Worm (Caenorhabditis elegans) whole organism, L1 larva: ENCODE data around the gene EEED8.14.

Experiments
- C04F5.9 ChIP-seq: sonication (generic microtip); optimal IDR thresholded peaks from 2 replicates; lab custom pipeline; 2016; ENCODE audit warnings: missing genetic modification characterization, missing compliant biosample characterization
- C16A3.4 ChIP-seq: fragments of 150-350 bp; optimal IDR thresholded peaks from 2 replicates; lab custom pipeline; 2014; ENCODE audit warnings: missing biosample characterization, missing genetic modification characterization
- C34B4.2 ChIP-seq: sonication (generic microtip); optimal IDR thresholded peaks from 2 replicates; lab custom pipeline; 2017; ENCODE audit warnings: mild to moderate bottlenecking, missing genetic modification characterization, missing compliant biosample characterization
- F16B12.6 ChIP-seq: fragments of 150-350 bp; optimal IDR thresholded peaks from 2 replicates; lab custom pipeline; 2014; ENCODE audit warnings: missing biosample characterization, missing genetic modification characterization
- Y116A8C.19 ChIP-seq: sonication (generic microtip); optimal IDR thresholded peaks from 2 replicates; lab custom pipeline; 2016; ENCODE audit warnings: missing compliant biosample characterization, missing genetic modification characterization, borderline replicate concordance
- aha-1 ChIP-seq: fragments of 150-350 bp; optimal IDR thresholded peaks from 2 replicates; lab custom pipeline; 2014; ENCODE audit warnings: missing biosample characterization, missing genetic modification characterization
- alr-1 ChIP-seq: fragments of 200-800 bp; sonication (Bioruptor generic); optimal IDR thresholded peaks from 2 replicates; lab custom pipeline; 2018; ENCODE audit warnings: borderline replicate concordance, mild to moderate bottlenecking, missing genetic modification characterization, missing compliant biosample characterization
- aly-2 ChIP-seq: fragments of 150-350 bp; optimal IDR thresholded peaks from 2 replicates; lab custom pipeline; 2014; ENCODE audit warnings: missing biosample characterization, missing genetic modification characterization
- ama-1 ChIP-seq: fragments of 150-350 bp; optimal IDR thresholded peaks from 2 replicates; lab custom pipeline; 2014
- blmp-1 ChIP-seq: fragments of 150-350 bp; optimal IDR thresholded peaks from 2 replicates; lab custom pipeline; 2014; ENCODE audit warnings: missing biosample characterization, missing genetic modification characterization
- ceh-63 ChIP-seq: fragments of 200-800 bp; sonication (Bioruptor generic); optimal IDR thresholded peaks from 2 replicates; lab custom pipeline; 2018; ENCODE audit warnings: mild to moderate bottlenecking, missing genetic modification characterization, missing compliant biosample characterization
- ceh-82 ChIP-seq, 3 experiments: fragments of 150-350 bp in 1 of 3; sonication (generic microtip) in 2 of 3; optimal IDR thresholded peaks; 2 replicates each; lab custom pipeline; 2014 to 2017; ENCODE audit warnings: missing biosample characterization in 3 of 3, missing genetic modification characterization in 3 of 3
- ceh-88 ChIP-seq: fragments of 200-800 bp; sonication (Bioruptor generic); IDR thresholded peaks from 2 replicates; pipeline ENCODE4 v1.3.6; 2022; ENCODE audit warnings: missing genetic modification characterization, missing compliant biosample characterization
- ceh-90 ChIP-seq: sonication (generic microtip); optimal IDR thresholded peaks from 2 replicates; lab custom pipeline; 2016; ENCODE audit warnings: missing genetic modification characterization, missing compliant biosample characterization
- ces-1 ChIP-seq: fragments of 150-350 bp; optimal IDR thresholded peaks from 2 replicates; lab custom pipeline; 2014; ENCODE audit warnings: missing biosample characterization, missing genetic modification reagents, missing genetic modification characterization
- dpl-1 ChIP-seq, 3 experiments: fragments of 150-350 bp in 2 of 3; sonication (generic microtip) in 1 of 3; optimal IDR thresholded peaks; 2 replicates each; lab custom pipeline; 2014 to 2017; ENCODE audit warnings: missing biosample characterization in 3 of 3, missing genetic modification characterization in 3 of 3, missing genetic modification reagents in 3 of 3
- dsc-1 ChIP-seq: sonication (generic microtip); optimal IDR thresholded peaks from 2 replicates; lab custom pipeline; 2016; ENCODE audit warnings: mild to moderate bottlenecking, missing genetic modification characterization, missing compliant biosample characterization
- efl-3 ChIP-seq: fragments of 200-800 bp; sonication (Bioruptor generic); optimal IDR thresholded peaks from 2 replicates; lab custom pipeline; 2018; ENCODE audit warnings: mild to moderate bottlenecking, missing genetic modification characterization, missing compliant biosample characterization
- egl-13 ChIP-seq: sonication (generic microtip); optimal IDR thresholded peaks from 2 replicates; lab custom pipeline; 2016; ENCODE audit warnings: missing genotype, missing genetic modification reagents, missing genetic modification characterization, missing compliant biosample characterization
- egl-27 ChIP-seq, 2 experiments: fragments of 150-350 bp in 1 of 2; sonication (generic microtip); optimal IDR thresholded peaks; 3 replicates each; lab custom pipeline; 2017 to 2018; ENCODE audit warnings: missing biosample characterization in 2 of 2, missing genetic modification characterization in 2 of 2, missing genetic modification reagents in 2 of 2
- ets-5 ChIP-seq: fragments of 200-800 bp; sonication (Bioruptor generic); IDR thresholded peaks from 2 replicates; pipeline ENCODE4 v1.3.6; 2022; ENCODE audit warnings: missing genetic modification characterization, missing compliant biosample characterization
- fkh-10 ChIP-seq: sonication (generic microtip); optimal IDR thresholded peaks from 2 replicates; lab custom pipeline; 2017; ENCODE audit warnings: missing biosample characterization, missing genetic modification reagents, missing genetic modification characterization
- fos-1 ChIP-seq: fragments of 150-350 bp; optimal IDR thresholded peaks from 2 replicates; lab custom pipeline; 2014; ENCODE audit warnings: missing biosample characterization, missing genetic modification characterization
- grh-1 ChIP-seq: fragments of 200-800 bp; sonication (Bioruptor generic); IDR thresholded peaks from 2 replicates; pipeline ENCODE4 v1.3.6; 2022; ENCODE audit warnings: missing genetic modification reagents, missing genetic modification characterization, missing compliant biosample characterization
- hlh-17 ChIP-seq: fragments of 200-800 bp; sonication (Bioruptor generic); optimal IDR thresholded peaks from 2 replicates; lab custom pipeline; 2018; ENCODE audit warnings: missing genetic modification characterization, mild to moderate bottlenecking, missing compliant biosample characterization, moderate library complexity, borderline replicate concordance
- hpl-2 ChIP-seq: fragments of 150-350 bp; optimal IDR thresholded peaks from 2 replicates; lab custom pipeline; 2014; ENCODE audit warnings: missing biosample characterization, missing genetic modification reagents, missing genetic modification characterization
- lin-13 ChIP-seq: fragments of 150-350 bp; optimal IDR thresholded peaks from 2 replicates; lab custom pipeline; 2014; ENCODE audit warnings: missing biosample characterization, missing genetic modification reagents, missing genetic modification characterization
- lin-14 ChIP-seq: fragments of 200-800 bp; sonication (Bioruptor generic); optimal IDR thresholded peaks from 2 replicates; lab custom pipeline; 2018; ENCODE audit warnings: mild to moderate bottlenecking, missing genetic modification characterization, moderate library complexity, missing compliant biosample characterization
- lin-15B ChIP-seq: fragments of 150-350 bp; sonication (generic microtip); optimal IDR thresholded peaks from 3 replicates; lab custom pipeline; 2014; ENCODE audit warnings: missing biosample characterization, missing genetic modification characterization
- lin-39 ChIP-seq: fragments of 150-350 bp; optimal IDR thresholded peaks from 2 replicates; lab custom pipeline; 2014; ENCODE audit warnings: missing biosample characterization, missing genetic modification reagents, missing genetic modification characterization
- lsy-2 ChIP-seq, 2 experiments: fragments of 150-350 bp; optimal IDR thresholded peaks; 2 replicates each; lab custom pipeline; 2014; ENCODE audit warnings: missing biosample characterization in 2 of 2, missing genetic modification characterization in 2 of 2
- mab-9 ChIP-seq: fragments of 200-800 bp; sonication (Bioruptor generic); IDR thresholded peaks from 2 replicates; pipeline ENCODE4 v1.3.6; 2022; ENCODE audit warnings: missing genetic modification reagents, missing genetic modification characterization, missing compliant biosample characterization
- mdl-1 ChIP-seq, 2 experiments: fragments of 150-350 bp; optimal IDR thresholded peaks; 2 replicates each; lab custom pipeline; 2014 to 2017; ENCODE audit warnings: missing biosample characterization in 2 of 2, missing genetic modification characterization in 2 of 2, inconsistent platforms in 1 of 2
- mef-2 ChIP-seq: fragments of 150-350 bp; optimal IDR thresholded peaks from 2 replicates; lab custom pipeline; 2014; ENCODE audit warnings: missing biosample characterization, missing genetic modification characterization
- nhr-12 ChIP-seq: sonication (generic microtip); optimal IDR thresholded peaks from 2 replicates; lab custom pipeline; 2017; ENCODE audit warnings: missing biosample characterization, missing genetic modification characterization
- nhr-19 ChIP-seq: fragments of 200-800 bp; sonication (Bioruptor generic); conservative IDR thresholded peaks from 2 replicates; pipeline ENCODE4 v1.3.6; 2022; ENCODE audit warnings: missing genetic modification characterization, missing compliant biosample characterization
- nhr-20 ChIP-seq: sonication (generic microtip); optimal IDR thresholded peaks from 2 replicates; lab custom pipeline; 2016; ENCODE audit warnings: mild to moderate bottlenecking, missing genetic modification characterization, missing compliant biosample characterization
- nhr-28 ChIP-seq: fragments of 150-350 bp; optimal IDR thresholded peaks from 2 replicates; lab custom pipeline; 2014; ENCODE audit warnings: missing biosample characterization, missing genetic modification characterization
- nhr-47 ChIP-seq: sonication (generic microtip); optimal IDR thresholded peaks from 2 replicates; lab custom pipeline; 2016; ENCODE audit warnings: mild to moderate bottlenecking, missing genetic modification characterization, moderate library complexity, missing compliant biosample characterization
- nhr-76 ChIP-seq: sonication (generic microtip); optimal IDR thresholded peaks from 2 replicates; lab custom pipeline; 2017; ENCODE audit warnings: missing biosample characterization, missing genetic modification characterization
- nhr-77 ChIP-seq: fragments of 150-350 bp; optimal IDR thresholded peaks from 2 replicates; lab custom pipeline; 2014; ENCODE audit warnings: missing biosample characterization, missing genetic modification characterization
- nhr-84 ChIP-seq: sonication (generic microtip); optimal IDR thresholded peaks from 2 replicates; lab custom pipeline; 2017; ENCODE audit warnings: missing biosample characterization, missing genetic modification characterization
- nhr-90 ChIP-seq: sonication (generic microtip); optimal IDR thresholded peaks from 2 replicates; lab custom pipeline; 2016; ENCODE audit warnings: mild to moderate bottlenecking, missing genetic modification characterization, missing compliant biosample characterization; ENCODE audit not compliant: poor library complexity
- pax-3 ChIP-seq: fragments of 200-800 bp; sonication (Bioruptor generic); optimal IDR thresholded peaks from 2 replicates; lab custom pipeline; 2018; ENCODE audit warnings: mild to moderate bottlenecking, missing genetic modification characterization, moderate library complexity, missing compliant biosample characterization
- pqm-1 ChIP-seq: sonication (generic microtip); optimal IDR thresholded peaks from 3 replicates; lab custom pipeline; 2017; ENCODE audit warnings: missing biosample characterization, missing genetic modification characterization
- snu-23 ChIP-seq: sonication (generic microtip); optimal IDR thresholded peaks from 2 replicates; lab custom pipeline; 2016; ENCODE audit warnings: missing genetic modification characterization, missing compliant biosample characterization
- sptf-1 ChIP-seq: fragments of 150-350 bp; optimal IDR thresholded peaks from 2 replicates; lab custom pipeline; 2014; ENCODE audit warnings: missing biosample characterization, missing genetic modification characterization
- sup-37 ChIP-seq: fragments of 200-800 bp; sonication (Bioruptor generic); optimal IDR thresholded peaks from 2 replicates; lab custom pipeline; 2018; ENCODE audit warnings: mild to moderate bottlenecking, missing genetic modification characterization, missing compliant biosample characterization
- tlp-1 ChIP-seq: fragments of 150-350 bp; optimal IDR thresholded peaks from 2 replicates; lab custom pipeline; 2014; ENCODE audit warnings: missing biosample characterization, missing genetic modification characterization
- unc-98 ChIP-seq: fragments of 200-800 bp; sonication (Bioruptor generic); IDR thresholded peaks from 2 replicates; pipeline ENCODE4 v1.3.6; 2022; ENCODE audit warnings: missing genetic modification characterization, missing compliant biosample characterization
- xbp-1 ChIP-seq: sonication (generic microtip); optimal IDR thresholded peaks from 2 replicates; lab custom pipeline; 2016; ENCODE audit warnings: missing genetic modification characterization, missing compliant biosample characterization
- zag-1 ChIP-seq: fragments of 150-350 bp; optimal IDR thresholded peaks from 2 replicates; lab custom pipeline; 2014; ENCODE audit warnings: missing biosample characterization, missing genetic modification characterization
- zip-4 ChIP-seq: fragments of 200-800 bp; sonication (Bioruptor generic); optimal IDR thresholded peaks from 2 replicates; lab custom pipeline; 2018; ENCODE audit warnings: mild to moderate bottlenecking, missing genetic modification characterization, moderate library complexity, missing compliant biosample characterization

EEED8.14 gene

DNA sequence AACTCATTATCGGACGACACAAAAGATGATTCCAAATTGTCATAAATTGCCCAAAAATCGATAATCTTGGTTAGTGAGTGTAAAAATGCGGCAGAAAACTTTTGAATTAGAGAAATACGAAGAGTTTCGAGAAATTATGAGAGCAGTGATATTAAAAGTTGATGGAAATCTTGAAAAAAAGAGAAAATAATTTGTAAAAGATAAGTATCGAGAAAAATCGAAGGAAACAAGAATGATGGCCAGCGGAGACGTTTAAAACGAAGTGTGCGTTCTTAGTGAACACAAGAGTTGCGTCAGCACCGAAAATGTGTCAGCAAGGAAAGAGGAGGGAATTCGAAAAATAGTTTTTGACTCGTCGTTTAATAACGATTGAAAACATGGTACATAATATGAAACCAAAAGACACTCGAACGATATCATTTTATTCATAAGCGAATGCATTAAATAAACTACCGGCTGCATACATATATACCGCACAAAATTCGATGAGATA lies 24.0 kb downstream of the EEED8.14 start, which contains the start of gene ndx-6:
Gene ndx-6, minus strand, starts transcription at position 51 of the 493 bp plus-strand sequence.
- no peak for TF ChIP-seq Y116A8C.19 (tag; lab: Kevin White, UChicago)
- TF ChIP-seq C16A3.4 (tag; lab: Kevin White, UChicago): peak; percentile 90
- TF ChIP-seq alr-1 (tag; lab: Kevin White, UChicago): no peak
- peak; percentile 67 for TF ChIP-seq F16B12.6
- TF ChIP-seq zag-1 (tag; lab: Kevin White, UChicago): no peak
- TF ChIP-seq nhr-84 (tag; lab: Kevin White, UChicago): no peak
- TF ChIP-seq dpl-1 (GFP tag; optimal IDR thresholded peaks at IDR 0.05; lab: Kevin White, UChicago): peak; percentile 99
- TF ChIP-seq nhr-19 (GFP tag; lab: Robert Waterston, UW): peak; percentile 87
- peak; percentile 88 for TF ChIP-seq nhr-90 (tag; lab: Kevin White, UChicago)
- peak; percentile 59 for TF ChIP-seq lin-15B (tag; lab: Kevin White, UChicago)
- TF ChIP-seq pax-3: peak; percentile 7
- no peak for TF ChIP-seq aha-1 (tag; lab: Kevin White, UChicago)
- TF ChIP-seq C04F5.9: peak; percentile 33
- peak; percentile 36 for TF ChIP-seq zip-4 (GFP tag; lab: Kevin White, UChicago)
- TF ChIP-seq C34B4.2 (tag; lab: Kevin White, UChicago): no peak
- TF ChIP-seq hlh-17: no peak
- peak; percentile 76 for TF ChIP-seq fos-1
- TF ChIP-seq nhr-28: no peak
- TF ChIP-seq mef-2 (tag; lab: Kevin White, UChicago): no peak
- peak; percentile 90 for TF ChIP-seq nhr-47 (tag; lab: Kevin White, UChicago)
- peak; percentile 81 for TF ChIP-seq blmp-1 (tag; lab: Kevin White, UChicago)
- no peak for TF ChIP-seq unc-98
- no peak for TF ChIP-seq efl-3 (GFP tag; lab: Kevin White, UChicago)
- no peak for TF ChIP-seq ets-5 (GFP tag; lab: Robert Waterston, UW)
- peak; percentile 77 for TF ChIP-seq lin-13 (GFP tag; lab: Kevin White, UChicago)
- TF ChIP-seq mdl-1 (tag; optimal IDR thresholded peaks at IDR 0.05; lab: Kevin White, UChicago): peak in 1 of 2 experiments; percentile 65
- TF ChIP-seq nhr-12 (tag; lab: Kevin White, UChicago): no peak
- TF ChIP-seq ceh-90 (tag; lab: Kevin White, UChicago): peak; percentile 26
- peak; percentile 75 for TF ChIP-seq ama-1 (lab: Kevin White, UChicago)
- peak; percentile 81 to 88 (median 84) for TF ChIP-seq ceh-82 (tag; optimal IDR thresholded peaks at IDR 0.05; lab: Kevin White, UChicago)
- no peak for TF ChIP-seq egl-27 (tag; optimal IDR thresholded peaks at IDR 0.05; lab: Kevin White, UChicago)
- TF ChIP-seq snu-23: peak; percentile 93
- no peak for TF ChIP-seq ces-1 (GFP tag; lab: Kevin White, UChicago)
- no peak for TF ChIP-seq ceh-63 (GFP tag; lab: Kevin White, UChicago)
- no peak for TF ChIP-seq hpl-2 (GFP tag; lab: Kevin White, UChicago)
- no peak for TF ChIP-seq sup-37 (GFP tag; lab: Kevin White, UChicago)
- TF ChIP-seq nhr-77 (tag; lab: Kevin White, UChicago): peak; percentile 52
- peak; percentile 88 for TF ChIP-seq xbp-1 (tag; lab: Kevin White, UChicago)
- TF ChIP-seq lin-14: peak; percentile 88
- no peak for TF ChIP-seq sptf-1 (tag; lab: Kevin White, UChicago)
- peak; percentile 65 for TF ChIP-seq lin-39 (tag; lab: Kevin White, UChicago)
- peak; percentile 60 for TF ChIP-seq grh-1 (GFP tag; lab: Robert Waterston, UW)
- no peak for TF ChIP-seq nhr-76 (tag; lab: Kevin White, UChicago)
- TF ChIP-seq mab-9 (GFP tag; lab: Robert Waterston, UW): peak; percentile 39; the same call in 1 of the 2 replicates
- peak; percentile 88 for TF ChIP-seq dsc-1 (tag; lab: Kevin White, UChicago)
- peak; percentile 91 for TF ChIP-seq nhr-20 (tag; lab: Kevin White, UChicago)
- peak; percentile 82 for TF ChIP-seq aly-2 (tag; lab: Kevin White, UChicago)
- peak; percentile 64 for TF ChIP-seq egl-13
- TF ChIP-seq fkh-10 (GFP tag; lab: Kevin White, UChicago): peak; percentile 46
- TF ChIP-seq pqm-1 (tag; lab: Kevin White, UChicago): no peak
- no peak for TF ChIP-seq tlp-1 (tag; lab: Kevin White, UChicago)
- TF ChIP-seq ceh-88 (GFP tag; lab: Robert Waterston, UW): no peak
- peak; percentile 90 to 92 for TF ChIP-seq lsy-2 (tag; optimal IDR thresholded peaks at IDR 0.05; lab: Kevin White, UChicago)
